Fruit fly (Drosophila melanogaster): ENCODE measurements around the gene Ho.

DNA sequence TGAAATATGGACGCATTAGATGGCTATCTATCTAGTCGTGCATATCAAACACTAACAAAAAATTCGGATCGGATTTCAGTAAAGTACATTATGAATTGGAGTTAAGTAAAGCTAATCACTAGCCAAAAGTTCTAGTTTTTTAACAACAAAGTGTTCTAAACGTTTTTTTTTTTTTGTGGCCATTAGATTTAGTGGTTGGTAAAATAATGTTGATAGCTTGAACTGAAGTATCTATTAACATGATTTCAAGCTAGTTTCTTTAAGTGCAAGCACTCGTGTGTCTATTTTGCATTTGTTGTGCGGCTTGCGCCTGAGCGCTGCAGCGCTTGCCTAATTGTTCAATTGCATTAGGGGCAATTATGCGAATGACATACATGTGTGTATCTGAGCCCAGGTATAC lies 16.9 kb upstream of the Ho start:
- no peak for TF ChIP-seq Myc (optimal IDR thresholded peaks at IDR 0.05)
- no peak for TF ChIP-seq psq (optimal IDR thresholded peaks at IDR 0.05)
- no peak for TF ChIP-seq h (optimal IDR thresholded peaks at IDR 0.05)
- no peak for TF ChIP-seq Sin3A (optimal IDR thresholded peaks at IDR 0.05)
- TF ChIP-seq insv (optimal IDR thresholded peaks at IDR 0.05), result no peak

Data from Kc167 (cell line).